Fruit fly (Drosophila melanogaster) whole organism, embryonic: ENCODE results near the gene CG17572.
A peak's percentile ranks its signal among the peaks of the same experiment; 100 is the strongest.

ENCODE experiments used
- Asciz ChIP-seq: fragments of 200-800 bp; sonication (Bioruptor generic); optimal IDR thresholded peaks from 2 replicates; lab custom pipeline; 2017; ENCODE audit warnings: missing biosample characterization, mild to moderate bottlenecking, missing genetic modification characterization, missing genetic modification reagents
- BEAF-32 ChIP-seq: fragments of 200-800 bp; sonication (Bioruptor generic); optimal IDR thresholded peaks from 3 replicates; lab custom pipeline; 2017; ENCODE audit warnings: missing biosample characterization, missing genetic modification characterization, mild to moderate bottlenecking, moderate library complexity, missing genetic modification reagents
- CG10543 ChIP-seq: fragments of 200-800 bp; sonication (Bioruptor generic); optimal IDR thresholded peaks from 3 replicates; lab custom pipeline; 2017; ENCODE audit warnings: missing biosample characterization, mild to moderate bottlenecking, missing genetic modification characterization, moderate library complexity
- CG11560 ChIP-seq: fragments of 200-800 bp; sonication (Bioruptor generic); IDR thresholded peaks from 3 replicates; pipeline ENCODE4 v1.3.6; 2022; ENCODE audit warnings: missing biosample characterization, missing genetic modification characterization
- CG11695 ChIP-seq: fragments of 200-800 bp; sonication (Bioruptor generic); IDR thresholded peaks from 3 replicates; pipeline ENCODE4 v1.3.6; 2022; ENCODE audit warnings: missing biosample characterization, missing genetic modification characterization
- CG14050 ChIP-seq: fragments of 200-800 bp; sonication (Bioruptor generic); IDR thresholded peaks from 3 replicates; pipeline ENCODE4 v1.3.6; 2022; ENCODE audit warnings: missing biosample characterization, missing genetic modification characterization
- CG15269 ChIP-seq: fragments of 200-800 bp; sonication (Bioruptor generic); optimal IDR thresholded peaks from 2 replicates; lab custom pipeline; 2018; ENCODE audit warnings: missing biosample characterization, mild to moderate bottlenecking, missing genetic modification characterization, moderate library complexity
- CG15696 ChIP-seq: fragments of 200-800 bp; sonication (Bioruptor generic); optimal IDR thresholded peaks from 2 replicates; lab custom pipeline; 2019; ENCODE audit warnings: missing biosample characterization, mild to moderate bottlenecking, missing genetic modification characterization, moderate library complexity
- CG17359 ChIP-seq: fragments of 200-800 bp; sonication (Bioruptor generic); optimal IDR thresholded peaks from 3 replicates; lab custom pipeline; 2018; ENCODE audit warnings: missing biosample characterization, mild to moderate bottlenecking, missing genetic modification characterization, moderate library complexity
- CG17612 ChIP-seq: fragments of 200-800 bp; sonication (Bioruptor generic); IDR thresholded peaks from 2 replicates; pipeline ENCODE4 v1.3.6; 2022; ENCODE audit warnings: missing biosample characterization, missing genetic modification characterization
- CG1792 ChIP-seq: fragments of 200-800 bp; sonication (Bioruptor generic); optimal IDR thresholded peaks from 2 replicates; lab custom pipeline; 2016; ENCODE audit warnings: missing biosample characterization, missing genetic modification characterization
- CG2129 ChIP-seq: fragments of 200-800 bp; sonication (Bioruptor generic); IDR thresholded peaks from 2 replicates; pipeline ENCODE4 v1.3.6; 2022; ENCODE audit warnings: missing biosample characterization, missing genetic modification characterization; ENCODE audit not compliant: partially characterized antibody
- CG2889 ChIP-seq: fragments of 200-800 bp; sonication (Bioruptor generic); IDR thresholded peaks from 3 replicates; pipeline ENCODE4 v1.3.6; 2022; ENCODE audit warnings: missing biosample characterization, missing genetic modification characterization
- CG32532 ChIP-seq: fragments of 200-800 bp; sonication (Bioruptor generic); IDR thresholded peaks from 2 replicates; pipeline ENCODE4 v1.3.6; 2022; ENCODE audit warnings: missing biosample characterization, missing genetic modification characterization
- CG34376 ChIP-seq: fragments of 200-800 bp; sonication (Bioruptor generic); optimal IDR thresholded peaks from 2 replicates; lab custom pipeline; 2018; ENCODE audit warnings: missing biosample characterization, mild to moderate bottlenecking, missing genetic modification characterization
- CG4360 ChIP-seq: fragments of 200-800 bp; sonication (Bioruptor generic); IDR thresholded peaks from 2 replicates; pipeline ENCODE4 v1.3.6; 2022; ENCODE audit warnings: missing biosample characterization, missing genetic modification characterization
- CG5180 ChIP-seq: fragments of 200-800 bp; sonication (Bioruptor generic); optimal IDR thresholded peaks from 3 replicates; lab custom pipeline; 2017; ENCODE audit warnings: missing biosample characterization, missing genetic modification characterization, mild to moderate bottlenecking, moderate library complexity, missing genetic modification reagents
- CG6272 ChIP-seq: fragments of 200-800 bp; sonication (Bioruptor generic); IDR thresholded peaks from 2 replicates; pipeline ENCODE4 v1.3.6; 2022; ENCODE audit warnings: missing biosample characterization, missing genetic modification characterization
- CG7271 ChIP-seq: fragments of 200-800 bp; sonication (Bioruptor generic); optimal IDR thresholded peaks from 2 replicates; lab custom pipeline; 2018; ENCODE audit warnings: missing biosample characterization, mild to moderate bottlenecking, missing genetic modification characterization, moderate library complexity
- CG8290 ChIP-seq, 3 experiments: fragments of 200-800 bp; sonication (Bioruptor generic); optimal IDR thresholded peaks; 2 replicates each; lab custom pipeline; 2016 to 2019; ENCODE audit warnings: missing biosample characterization in 3 of 3, missing genetic modification characterization in 3 of 3, mild to moderate bottlenecking in 2 of 3, moderate library complexity in 1 of 3
- CG8359 ChIP-seq: fragments of 200-800 bp; sonication (Bioruptor generic); optimal IDR thresholded peaks from 2 replicates; lab custom pipeline; 2017; ENCODE audit warnings: missing biosample characterization, mild to moderate bottlenecking, missing genetic modification characterization, borderline replicate concordance
- Deaf1 ChIP-seq: fragments of 200-800 bp; optimal IDR thresholded peaks from 3 replicates; lab custom pipeline; 2019; ENCODE audit warnings: missing biosample characterization, mild to moderate bottlenecking, missing genetic modification characterization, moderate library complexity
- Doc2 ChIP-seq: fragments of 200-800 bp; sonication (Bioruptor generic); IDR thresholded peaks from 2 replicates; pipeline ENCODE4 v1.3.6; 2022; ENCODE audit warnings: missing biosample characterization, missing genetic modification characterization
- Eip74EF ChIP-seq, 2 experiments: fragments of 200-800 bp in 1 of 2; fragments of >200 bp in 1 of 2; sonication (Bioruptor generic) in 1 of 2; optimal IDR thresholded peaks; 2 replicates each; lab custom pipeline; 2017 to 2019; ENCODE audit warnings: missing biosample characterization in 2 of 2, missing genetic modification characterization in 2 of 2, mild to moderate bottlenecking in 1 of 2, moderate library complexity in 1 of 2
- Ets97D ChIP-seq: fragments of 200-800 bp; sonication (Bioruptor generic); optimal IDR thresholded peaks from 3 replicates; lab custom pipeline; 2016; ENCODE audit warnings: missing biosample characterization, missing genetic modification characterization
- HHEX ChIP-seq: fragments of 200-800 bp; sonication (Bioruptor generic); optimal IDR thresholded peaks from 3 replicates; lab custom pipeline; 2017; ENCODE audit warnings: missing biosample characterization, mild to moderate bottlenecking, missing genetic modification characterization, missing genetic modification reagents
- HLH54F ChIP-seq: fragments of 200-800 bp; sonication (Bioruptor generic); optimal IDR thresholded peaks from 3 replicates; lab custom pipeline; 2016; ENCODE audit warnings: missing biosample characterization, missing genetic modification characterization
- Kr ChIP-seq: fragments of 200-800 bp; sonication (Bioruptor generic); optimal IDR thresholded peaks from 2 replicates; lab custom pipeline; 2017; ENCODE audit warnings: missing biosample characterization, mild to moderate bottlenecking, missing genetic modification characterization
- MBD-R2 ChIP-seq: fragments of 200-800 bp; sonication (Bioruptor generic); IDR thresholded peaks from 2 replicates; pipeline ENCODE4 v1.3.6; 2022; ENCODE audit warnings: missing biosample characterization, missing genetic modification characterization
- NC2α ChIP-seq: fragments of 200-800 bp; sonication (Bioruptor generic); optimal IDR thresholded peaks from 2 replicates; lab custom pipeline; 2016; ENCODE audit warnings: missing biosample characterization, missing genetic modification characterization
- Oli ChIP-seq: fragments of 200-800 bp; sonication (Bioruptor generic); optimal IDR thresholded peaks from 2 replicates; lab custom pipeline; 2018; ENCODE audit warnings: missing biosample characterization, mild to moderate bottlenecking, missing genetic modification characterization, moderate library complexity
- PHDP ChIP-seq: fragments of 200-800 bp; sonication (Bioruptor generic); optimal IDR thresholded peaks from 3 replicates; lab custom pipeline; 2018; ENCODE audit warnings: missing biosample characterization, mild to moderate bottlenecking, missing genetic modification characterization, moderate library complexity
- bsh ChIP-seq, 2 experiments: fragments of 200-800 bp; sonication (Bioruptor generic); optimal IDR thresholded peaks; 2 replicates each; lab custom pipeline; 2017 to 2018; ENCODE audit warnings: mild to moderate bottlenecking in 2 of 2, missing biosample characterization in 2 of 2, missing genetic modification characterization in 2 of 2, moderate library complexity in 1 of 2
- chm ChIP-seq: fragments of 200-800 bp; sonication (Bioruptor generic); IDR thresholded peaks from 2 replicates; pipeline ENCODE4 v1.3.6; 2022; ENCODE audit warnings: missing biosample characterization, missing genetic modification characterization
- crc ChIP-seq: fragments of 200-800 bp; sonication (Bioruptor generic); optimal IDR thresholded peaks from 2 replicates; lab custom pipeline; 2016; ENCODE audit warnings: missing biosample characterization, missing genetic modification characterization
- dm ChIP-seq: fragments of 200-800 bp; sonication (Bioruptor generic); optimal IDR thresholded peaks from 3 replicates; lab custom pipeline; 2016; ENCODE audit warnings: missing biosample characterization, missing genetic modification characterization
- gcm ChIP-seq: fragments of 200-800 bp; sonication (Bioruptor generic); optimal IDR thresholded peaks from 2 replicates; lab custom pipeline; 2019; ENCODE audit warnings: missing biosample characterization, mild to moderate bottlenecking, missing genetic modification characterization, moderate library complexity
- gsb ChIP-seq: fragments of 200-800 bp; sonication (Bioruptor generic); IDR thresholded peaks from 2 replicates; pipeline ENCODE4 v1.3.6; 2022; ENCODE audit warnings: missing biosample characterization, missing genetic modification characterization
- hb ChIP-seq: fragments of 200-800 bp; sonication (Bioruptor generic); IDR thresholded peaks from 3 replicates; pipeline ENCODE4 v1.3.6; 2022; ENCODE audit warnings: missing biosample characterization, missing genetic modification characterization; ENCODE audit not compliant: partially characterized antibody
- inv ChIP-seq: fragments of 200-800 bp; sonication (Bioruptor generic); IDR thresholded peaks from 2 replicates; pipeline ENCODE4 v1.3.6; 2022; ENCODE audit warnings: missing biosample characterization, missing genetic modification characterization; ENCODE audit not compliant: partially characterized antibody
- jigr1 ChIP-seq: fragments of 200-800 bp; sonication (Bioruptor generic); IDR thresholded peaks from 3 replicates; pipeline ENCODE4 v1.3.6; 2022; ENCODE audit warnings: missing biosample characterization, missing genetic modification characterization
- nerfin-1 ChIP-seq: fragments of 200-800 bp; sonication (Bioruptor generic); optimal IDR thresholded peaks from 3 replicates; lab custom pipeline; 2019; ENCODE audit warnings: missing biosample characterization, mild to moderate bottlenecking, missing genetic modification characterization, moderate library complexity
- nerfin-2 ChIP-seq: fragments of 200-800 bp; sonication (Bioruptor generic); IDR thresholded peaks from 2 replicates; pipeline ENCODE4 v1.3.6; 2022; ENCODE audit warnings: missing biosample characterization, missing genetic modification characterization; ENCODE audit not compliant: partially characterized antibody
- nom ChIP-seq: fragments of 200-800 bp; sonication (Bioruptor generic); optimal IDR thresholded peaks from 2 replicates; lab custom pipeline; 2017; ENCODE audit warnings: missing biosample characterization, missing genetic modification characterization, mild to moderate bottlenecking, moderate library complexity, missing genetic modification reagents
- oc ChIP-seq: fragments of 200-800 bp; sonication (Bioruptor generic); optimal IDR thresholded peaks from 2 replicates; lab custom pipeline; 2018; ENCODE audit warnings: missing biosample characterization, mild to moderate bottlenecking, missing genetic modification characterization, moderate library complexity
- pfk ChIP-seq: fragments of 200-800 bp; sonication (Bioruptor generic); optimal IDR thresholded peaks from 2 replicates; lab custom pipeline; 2018; ENCODE audit warnings: missing biosample characterization, mild to moderate bottlenecking, missing genetic modification characterization, moderate library complexity
- pnt ChIP-seq: fragments of 200-800 bp; sonication (Bioruptor generic); optimal IDR thresholded peaks from 3 replicates; lab custom pipeline; 2016; ENCODE audit warnings: missing biosample characterization, missing genetic modification characterization
- tup ChIP-seq: fragments of 200-800 bp; sonication (Bioruptor generic); optimal IDR thresholded peaks from 2 replicates; lab custom pipeline; 2016; ENCODE audit warnings: missing biosample characterization, mild to moderate bottlenecking, missing genetic modification characterization, moderate library complexity
- yki ChIP-seq: fragments of >200 bp; optimal IDR thresholded peaks from 3 replicates; lab custom pipeline; 2018

Gene CG17572

DNA sequence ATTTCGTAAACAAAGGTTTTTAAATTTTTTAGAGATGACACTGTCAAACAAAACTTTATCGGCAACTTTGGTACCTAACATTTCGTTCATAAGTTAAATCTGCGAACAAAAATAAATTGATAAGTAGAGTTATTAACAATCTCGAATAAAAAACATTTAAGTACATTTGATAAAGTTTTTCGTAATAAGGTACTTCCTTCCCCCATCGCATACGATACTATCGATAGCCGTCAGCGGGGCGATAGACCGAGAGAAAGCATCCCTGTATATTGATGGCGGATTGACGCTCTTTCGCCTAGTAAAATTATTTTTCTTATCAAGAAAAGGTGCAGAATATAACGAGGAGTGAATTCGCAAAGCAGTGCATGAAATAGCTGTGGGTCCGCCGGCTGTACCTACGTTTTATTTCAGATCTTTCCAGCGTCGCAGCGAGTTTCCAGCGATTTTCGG, 28.8 kb downstream of the CG17572 start, which contains the start of the genes Ttc19 and Acn (continued):
- TF ChIP-seq Eip74EF (GFP tag; optimal IDR thresholded peaks at IDR 0.05; lab: Kevin White, UChicago) (no peak), yki (lab: Kevin White, UChicago) (no peak), CG6272 (peak; percentile 85), CG8359 (GFP tag; lab: Kevin White, UChicago) (peak; percentile 59), Ets97D (GFP tag; lab: Kevin White, UChicago) (peak; percentile 90), Asciz (GFP tag; lab: Kevin White, UChicago) (no peak), inv (GFP tag; lab: Robert Waterston, UW) (peak; percentile 93), CG15696 (tag; lab: Kevin White, UChicago) (peak; percentile 79), pfk (no peak), nerfin-1 (peak; percentile 77), nerfin-2 (GFP tag; lab: Robert Waterston, UW) (peak; percentile 87), HLH54F (peak; percentile 93), chm (GFP tag; lab: Robert Waterston, UW) (peak; percentile 73), NC2α (peak; percentile 76), Deaf1 (tag; lab: Kevin White, UChicago) (no peak), CG15269 (tag; lab: Kevin White, UChicago) (peak; percentile 77), crc (GFP tag; lab: Kevin White, UChicago) (peak; percentile 84), dm (GFP tag; lab: Kevin White, UChicago) (peak; percentile 80), CG2129 (peak; percentile 97), CG11695 (GFP tag; lab: Robert Waterston, UW) (peak; percentile 53; the same call in 1 of the 3 replicates), oc (tag; lab: Kevin White, UChicago) (no peak), jigr1 (GFP tag; lab: Robert Waterston, UW) (no peak), CG4360 (GFP tag; lab: Robert Waterston, UW) (no peak), Kr (GFP tag; lab: Kevin White, UChicago) (no peak), HHEX (GFP tag; lab: Kevin White, UChicago) (peak; percentile 57), MBD-R2 (GFP tag; lab: Robert Waterston, UW) (peak; percentile 95), CG7271 (tag; lab: Kevin White, UChicago) (peak; percentile 74), CG10543 (GFP tag; lab: Kevin White, UChicago) (peak; percentile 88), nom (GFP tag; lab: Kevin White, UChicago) (peak; percentile 35), CG1792 (peak; percentile 87), gcm (peak; percentile 67), CG14050 (peak; percentile 68), CG32532 (GFP tag; lab: Robert Waterston, UW) (peak; percentile 87), CG17359 (tag; lab: Kevin White, UChicago) (peak; percentile 82), CG34376 (GFP tag; lab: Kevin White, UChicago) (peak; percentile 75), BEAF-32 (GFP tag; lab: Kevin White, UChicago) (peak; percentile 97), tup (GFP tag; lab: Kevin White, UChicago) (peak; percentile 71), hb (GFP tag; lab: Robert Waterston, UW) (peak; percentile 95), CG17612 (GFP tag; lab: Robert Waterston, UW) (peak; percentile 34; the same call in 1 of the 2 replicates), pnt (GFP tag; lab: Kevin White, UChicago) (peak; percentile 81), bsh (GFP tag; optimal IDR thresholded peaks at IDR 0.05; lab: Kevin White, UChicago) (peak; percentile 7 to 80), CG8290 (GFP tag; optimal IDR thresholded peaks at IDR 0.05; lab: Kevin White, UChicago) (peak; percentile 79), CG8290 (tag; optimal IDR thresholded peaks at IDR 0.05; lab: Kevin White, UChicago) (peak in 1 of 2 experiments; percentile 50), Doc2 (no peak), gsb (GFP tag; lab: Robert Waterston, UW) (peak; percentile 44; the same call in 1 of the 2 replicates), CG2889 (peak; percentile 71; the same call in 1 of the 3 replicates), CG5180 (GFP tag; lab: Kevin White, UChicago) (no peak), Oli (peak; percentile 66), PHDP (tag; lab: Kevin White, UChicago) (peak; percentile 77), CG11560 (tag; lab: Robert Waterston, UW) (peak; percentile 52; the same call in 2 of the 3 replicates)
